Worm (Caenorhabditis elegans) whole organism, L4 larva: Measurements from ENCODE around the gene tba-7.

Experiments
- F37D6.2 ChIP-seq: sonication (generic microtip); optimal IDR thresholded peaks from 2 replicates; lab custom pipeline; 2016; ENCODE audit warnings: mild to moderate bottlenecking, missing genetic modification characterization, missing compliant biosample characterization
- F44E2.7 ChIP-seq: fragments of 200-800 bp; sonication (Bioruptor generic); IDR thresholded peaks from 2 replicates; pipeline ENCODE4 v2.1.2; 2022; ENCODE audit warnings: missing genetic modification characterization, missing compliant biosample characterization
- R02D3.7 ChIP-seq: fragments of 150-350 bp; sonication (generic microtip); optimal IDR thresholded peaks from 3 replicates; lab custom pipeline; 2014; ENCODE audit warnings: missing biosample characterization, missing genetic modification characterization
- T20F7.1 ChIP-seq: fragments of 200-800 bp; sonication (Bioruptor generic); optimal IDR thresholded peaks from 2 replicates; lab custom pipeline; 2018; ENCODE audit warnings: mild to moderate bottlenecking, missing genetic modification characterization, missing compliant biosample characterization
- T26A8.4 ChIP-seq: fragments of 200-800 bp; sonication (Bioruptor generic); IDR thresholded peaks from 2 replicates; pipeline ENCODE4 v1.3.6; 2022; ENCODE audit warnings: missing genetic modification characterization, missing compliant biosample characterization
- Y105C5A.15 ChIP-seq: fragments of 200-800 bp; sonication (Bioruptor generic); IDR thresholded peaks from 2 replicates; pipeline ENCODE4 v1.3.6; 2022; ENCODE audit warnings: missing genetic modification characterization, missing compliant biosample characterization
- Y48G9A.11 ChIP-seq: fragments of 200-800 bp; sonication (Bioruptor generic); IDR thresholded peaks from 2 replicates; pipeline ENCODE4 v1.3.6; 2022; ENCODE audit warnings: missing genetic modification reagents, missing genetic modification characterization, missing compliant biosample characterization
- ZK337.2 ChIP-seq: fragments of 200-800 bp; sonication (Bioruptor generic); IDR thresholded peaks from 2 replicates; pipeline ENCODE4 v1.3.6; 2022; ENCODE audit warnings: missing genetic modification reagents, missing genetic modification characterization, missing compliant biosample characterization
- aha-1 ChIP-seq: fragments of 150-350 bp; peaks from one replicate; lab custom pipeline; 2014; ENCODE audit warnings: missing biosample characterization, missing genetic modification characterization
- aly-2 ChIP-seq: sonication (generic microtip); optimal IDR thresholded peaks from 2 replicates; lab custom pipeline; 2018; ENCODE audit warnings: missing biosample characterization, missing genetic modification characterization
- ama-1 ChIP-seq: fragments of 150-350 bp; optimal IDR thresholded peaks from 2 replicates; lab custom pipeline; 2014; ENCODE audit warnings: inconsistent platforms, mixed read lengths
- attf-4 ChIP-seq: sonication (generic microtip); optimal IDR thresholded peaks from 3 replicates; lab custom pipeline; 2017; ENCODE audit warnings: missing biosample characterization, missing genetic modification characterization
- ceh-20 ChIP-seq: fragments of 200-800 bp; sonication (Bioruptor generic); IDR thresholded peaks from 2 replicates; pipeline ENCODE4 v1.3.6; 2022; ENCODE audit warnings: missing genetic modification reagents, missing genetic modification characterization, missing compliant biosample characterization
- ceh-28 ChIP-seq: fragments of 150-350 bp; optimal IDR thresholded peaks from 2 replicates; lab custom pipeline; 2014; ENCODE audit warnings: missing biosample characterization, missing genetic modification reagents, missing genetic modification characterization
- ceh-62 ChIP-seq: sonication (generic microtip); optimal IDR thresholded peaks from 2 replicates; lab custom pipeline; 2017; ENCODE audit warnings: missing biosample characterization, missing genetic modification characterization
- ces-1 ChIP-seq: fragments of 150-350 bp; sonication (generic microtip); optimal IDR thresholded peaks from 4 replicates; lab custom pipeline; 2014; ENCODE audit warnings: missing biosample characterization, missing genetic modification reagents, missing genetic modification characterization
- cey-2 ChIP-seq: sonication (generic microtip); optimal IDR thresholded peaks from 3 replicates; lab custom pipeline; 2017; ENCODE audit warnings: missing genetic modification characterization, mild to moderate bottlenecking, missing compliant biosample characterization, antibody characterized with exemption, borderline replicate concordance; ENCODE audit not compliant: insufficient read depth
- daf-19 ChIP-seq: fragments of 200-800 bp; sonication (Bioruptor generic); conservative IDR thresholded peaks from 2 replicates; pipeline ENCODE4 v1.3.6; 2022; ENCODE audit warnings: missing genetic modification characterization, missing compliant biosample characterization
- dmd-9 ChIP-seq: fragments of 200-800 bp; sonication (Bioruptor generic); IDR thresholded peaks from 2 replicates; pipeline ENCODE4 v1.3.6; 2022; ENCODE audit warnings: missing genetic modification reagents, missing genetic modification characterization, missing compliant biosample characterization
- dpl-1 ChIP-seq: fragments of 150-350 bp; optimal IDR thresholded peaks from 2 replicates; lab custom pipeline; 2014; ENCODE audit warnings: missing biosample characterization, missing genetic modification reagents, missing genetic modification characterization
- egl-43 ChIP-seq: fragments of 200-800 bp; sonication (Bioruptor generic); IDR thresholded peaks from 2 replicates; pipeline ENCODE4 v1.3.6; 2022; ENCODE audit warnings: missing genetic modification reagents, missing genetic modification characterization, missing compliant biosample characterization
- gei-8 ChIP-seq: fragments of 200-800 bp; sonication (Bioruptor generic); optimal IDR thresholded peaks from 2 replicates; lab custom pipeline; 2018; ENCODE audit warnings: mild to moderate bottlenecking, missing genetic modification characterization, missing compliant biosample characterization
- hif-1 ChIP-seq, 2 experiments: sonication (generic microtip); optimal IDR thresholded peaks; 2 replicates each; lab custom pipeline; 2016 to 2017; ENCODE audit warnings: missing compliant biosample characterization in 2 of 2, missing genetic modification characterization in 2 of 2, missing genetic modification reagents in 2 of 2, missing genotype in 2 of 2, mild to moderate bottlenecking in 1 of 2
- hlh-11 ChIP-seq: fragments of 200-800 bp; sonication (Bioruptor generic); optimal IDR thresholded peaks from 2 replicates; lab custom pipeline; 2018; ENCODE audit warnings: mild to moderate bottlenecking, missing genetic modification characterization, missing compliant biosample characterization
- lin-38 ChIP-seq: fragments of 200-800 bp; sonication (Bioruptor generic); IDR thresholded peaks from 2 replicates; pipeline ENCODE4 v1.3.6; 2022; ENCODE audit warnings: missing genetic modification reagents, missing genetic modification characterization, missing compliant biosample characterization
- lir-3 ChIP-seq: sonication (generic microtip); optimal IDR thresholded peaks from 2 replicates; lab custom pipeline; 2016; ENCODE audit warnings: mild to moderate bottlenecking, missing genetic modification characterization, missing compliant biosample characterization
- lsy-2 ChIP-seq, 2 experiments: fragments of 150-350 bp in 1 of 2; sonication (generic microtip) in 1 of 2; optimal IDR thresholded peaks; 2 replicates each; lab custom pipeline; 2014 to 2017; ENCODE audit warnings: missing biosample characterization in 2 of 2, missing genetic modification characterization in 2 of 2
- madf-5 ChIP-seq, 2 experiments: fragments of 200-800 bp; sonication (Bioruptor generic); IDR thresholded peaks; 2 replicates each; pipeline ENCODE4 v1.3.6; 2022; ENCODE audit warnings: missing compliant biosample characterization in 2 of 2, missing genetic modification characterization in 2 of 2
- mdt-29 ChIP-seq: fragments of 200-800 bp; sonication (Bioruptor generic); IDR thresholded peaks from 2 replicates; pipeline ENCODE4 v1.3.6; 2022; ENCODE audit warnings: missing genetic modification reagents, missing genetic modification characterization, missing compliant biosample characterization
- mes-2 ChIP-seq: sonication (generic microtip); optimal IDR thresholded peaks from 2 replicates; lab custom pipeline; 2016; ENCODE audit warnings: missing genotype, mild to moderate bottlenecking, missing genetic modification characterization, missing compliant biosample characterization; ENCODE audit not compliant: poor library complexity, severe bottlenecking
- mxl-2 ChIP-seq: fragments of 200-800 bp; sonication (Bioruptor generic); conservative IDR thresholded peaks from 2 replicates; pipeline ENCODE4 v1.3.6; 2022; ENCODE audit warnings: missing genetic modification reagents, missing genetic modification characterization, missing compliant biosample characterization
- nhr-10 ChIP-seq: fragments of 150-350 bp; optimal IDR thresholded peaks from 2 replicates; lab custom pipeline; 2014; ENCODE audit warnings: missing biosample characterization, missing genetic modification characterization
- nhr-111 ChIP-seq: fragments of 200-800 bp; sonication (Bioruptor generic); optimal IDR thresholded peaks from 2 replicates; lab custom pipeline; 2018; ENCODE audit warnings: mild to moderate bottlenecking, missing genetic modification characterization, missing compliant biosample characterization
- nhr-25 ChIP-seq: sonication (generic microtip); optimal IDR thresholded peaks from 2 replicates; lab custom pipeline; 2017; ENCODE audit warnings: missing genetic modification characterization, mild to moderate bottlenecking, missing compliant biosample characterization, antibody characterized with exemption, moderate library complexity, borderline replicate concordance; ENCODE audit not compliant: insufficient read depth
- nhr-42 ChIP-seq: fragments of 200-800 bp; sonication (Bioruptor generic); IDR thresholded peaks from 2 replicates; pipeline ENCODE4 v1.3.6; 2022; ENCODE audit warnings: missing genetic modification characterization, missing compliant biosample characterization
- nhr-6 ChIP-seq: fragments of 150-350 bp; optimal IDR thresholded peaks from 2 replicates; lab custom pipeline; 2014; ENCODE audit warnings: missing biosample characterization, missing genetic modification characterization
- nhr-77 ChIP-seq: fragments of 150-350 bp; optimal IDR thresholded peaks from 2 replicates; lab custom pipeline; 2014; ENCODE audit warnings: missing biosample characterization, missing genetic modification characterization
- pha-4 ChIP-seq, 2 experiments: fragments of 150-350 bp in 1 of 2; fragments of 200-800 bp in 1 of 2; sonication (Bioruptor generic) in 1 of 2; IDR thresholded peaks in 1 of 2; optimal IDR thresholded peaks in 1 of 2; 2 replicates each; pipeline versions ENCODE4 v1.3.6 to Lab custom; 2014 to 2022; ENCODE audit warnings: missing genetic modification characterization in 2 of 2, missing genetic modification reagents in 2 of 2, missing biosample characterization in 1 of 2, missing compliant biosample characterization in 1 of 2
- php-3 ChIP-seq: fragments of 200-800 bp; sonication (Bioruptor generic); IDR thresholded peaks from 2 replicates; pipeline ENCODE4 v1.3.6; 2022; ENCODE audit warnings: missing genetic modification reagents, missing genetic modification characterization, missing compliant biosample characterization
- saeg-2 ChIP-seq: fragments of 200-800 bp; sonication (Bioruptor generic); IDR thresholded peaks from 2 replicates; pipeline ENCODE4 v1.3.6; 2022; ENCODE audit warnings: missing genetic modification reagents, missing genetic modification characterization, missing compliant biosample characterization
- skn-1 ChIP-seq: fragments of 150-350 bp; optimal IDR thresholded peaks from 2 replicates; lab custom pipeline; 2014; ENCODE audit warnings: missing biosample characterization, missing genetic modification characterization
- snpc-1.2 ChIP-seq: fragments of 200-800 bp; sonication (Bioruptor generic); IDR thresholded peaks from 2 replicates; pipeline ENCODE4 v1.3.6; 2022; ENCODE audit warnings: missing genetic modification reagents, missing genetic modification characterization, missing compliant biosample characterization
- spr-3 ChIP-seq: fragments of 200-800 bp; sonication (Bioruptor generic); optimal IDR thresholded peaks from 2 replicates; lab custom pipeline; 2018; ENCODE audit warnings: mild to moderate bottlenecking, missing genetic modification characterization, missing compliant biosample characterization
- tag-97 ChIP-seq: fragments of 200-800 bp; sonication (Bioruptor generic); IDR thresholded peaks from 2 replicates; pipeline ENCODE4 v1.3.6; 2022; ENCODE audit warnings: missing genetic modification characterization, missing compliant biosample characterization
- unc-130 ChIP-seq: sonication (generic microtip); optimal IDR thresholded peaks from 2 replicates; lab custom pipeline; 2016; ENCODE audit warnings: missing genetic modification reagents, missing genetic modification characterization, missing compliant biosample characterization
- unc-39 ChIP-seq: sonication (generic microtip); optimal IDR thresholded peaks from 2 replicates; lab custom pipeline; 2017; ENCODE audit warnings: missing biosample characterization, missing genetic modification characterization
- unc-62 ChIP-seq, 3 experiments: fragments of 150-350 bp in 1 of 3; sonication (generic microtip); optimal IDR thresholded peaks in 2 of 3; peaks in 1 of 3; 1 replicate in 1 of 3; 2 replicates in 2 of 3; lab custom pipeline; 2014 to 2017; ENCODE audit warnings: missing biosample characterization in 3 of 3, missing genetic modification characterization in 3 of 3, missing genetic modification reagents in 3 of 3, missing genotype in 1 of 3
- zag-1 ChIP-seq: fragments of 150-350 bp; optimal IDR thresholded peaks from 2 replicates; lab custom pipeline; 2014; ENCODE audit warnings: missing biosample characterization, missing genetic modification characterization
- zfp-2 ChIP-seq: sonication (generic microtip); optimal IDR thresholded peaks from 2 replicates; lab custom pipeline; 2016; ENCODE audit warnings: mild to moderate bottlenecking, missing genetic modification characterization, missing compliant biosample characterization

tba-7 gene

ce11 chrIII:11371236-11371635 is 352 bp downstream of the tba-7 start:
- TF ChIP-seq ces-1 (GFP tag; lab: Kevin White, UChicago) (no peak), aha-1 (tag; lab: Kevin White, UChicago) (peak; percentile 95), mxl-2 (peak; percentile 81; the same call in 1 of the 2 replicates), T26A8.4 (GFP tag; lab: Robert Waterston, UW) (peak; percentile 83), saeg-2 (no peak; the same call in 1 of the 2 replicates), aly-2 (tag; lab: Kevin White, UChicago) (no peak), ceh-20 (peak; percentile 67; the same call in 1 of the 2 replicates), lin-38 (peak; percentile 79), dmd-9 (peak; percentile 34; the same call in 1 of the 2 replicates), spr-3 (peak; percentile 45), T20F7.1 (GFP tag; lab: Kevin White, UChicago) (no peak), daf-19 (GFP tag; lab: Robert Waterston, UW) (no peak; the same call in none of the 2 replicates), mdt-29 (GFP tag; lab: Robert Waterston, UW) (no peak), hlh-11 (peak; percentile 59), cey-2 (tag; lab: Kevin White, UChicago) (no peak), unc-130 (GFP tag; lab: Kevin White, UChicago) (peak; percentile 54), hif-1 (tag; optimal IDR thresholded peaks at IDR 0.05; lab: Kevin White, UChicago) (peak in 1 of 2 experiments; percentile 39), Y48G9A.11 (0 out of 2 replicates have a peak, but pooled peaks have one; percentile 52), nhr-77 (tag; lab: Kevin White, UChicago) (no peak), gei-8 (GFP tag; lab: Kevin White, UChicago) (peak; percentile 84), egl-43 (GFP tag; lab: Robert Waterston, UW) (peak; percentile 90), ama-1 (lab: Kevin White, UChicago) (no peak), zag-1 (no peak), nhr-10 (tag; lab: Kevin White, UChicago) (no peak), dpl-1 (GFP tag; lab: Kevin White, UChicago) (peak; percentile 41), lir-3 (tag; lab: Kevin White, UChicago) (peak; percentile 59), unc-39 (tag; lab: Kevin White, UChicago) (no peak), zfp-2 (tag; lab: Kevin White, UChicago) (no peak), mes-2 (tag; lab: Kevin White, UChicago) (peak; percentile 83), nhr-42 (GFP tag; lab: Robert Waterston, UW) (no peak; the same call in 1 of the 2 replicates), F37D6.2 (peak; percentile 35), nhr-6 (peak; percentile 8), ZK337.2 (GFP tag; lab: Robert Waterston, UW) (no peak), ceh-62 (tag; lab: Kevin White, UChicago) (no peak), nhr-111 (GFP tag; lab: Kevin White, UChicago) (peak; percentile 79), lsy-2 (tag; optimal IDR thresholded peaks at IDR 0.05; lab: Kevin White, UChicago) (no peak), php-3 (GFP tag; lab: Robert Waterston, UW) (no peak), tag-97 (GFP tag; lab: Robert Waterston, UW) (no peak), R02D3.7 (tag; lab: Kevin White, UChicago) (no peak), unc-62 (GFP tag; optimal IDR thresholded peaks at IDR 0.05 in 1 of 2; lab: Kevin White, UChicago) (peak in 1 of 2 experiments; percentile 83), unc-62 (tag; optimal IDR thresholded peaks at IDR 0.05; lab: Kevin White, UChicago) (no peak), Y105C5A.15 (GFP tag; lab: Robert Waterston, UW) (no peak), F44E2.7 (GFP tag; lab: Robert Waterston, UW) (peak; percentile 82; the same call in 1 of the 2 replicates), madf-5 (GFP tag; IDR thresholded peaks at IDR 0.05; lab: Robert Waterston, UW) (peak in 1 of 2 experiments; percentile 54; a peak in 1 of 4 replicates), skn-1 (no peak), attf-4 (no peak), pha-4 (GFP tag; IDR thresholded peaks at IDR 0.05; lab: Robert Waterston, UW) (peak; percentile 75; the same call in 1 of the 2 replicates), pha-4 (tag; optimal IDR thresholded peaks at IDR 0.05; lab: Kevin White, UChicago) (no peak), snpc-1.2 (GFP tag; lab: Robert Waterston, UW) (peak; percentile 64; the same call in 1 of the 2 replicates), nhr-25 (tag; lab: Kevin White, UChicago) (no peak), ceh-28 (tag; lab: Kevin White, UChicago) (no peak)
